Worm (Caenorhabditis elegans) whole organism, L1 larva: ENCODE data around the gene hal-3.

Source experiments
- C04F5.9 ChIP-seq: sonication (generic microtip); optimal IDR thresholded peaks from 2 replicates; lab custom pipeline; 2016; ENCODE audit warnings: missing genetic modification characterization, missing compliant biosample characterization
- C16A3.4 ChIP-seq: fragments of 150-350 bp; optimal IDR thresholded peaks from 2 replicates; lab custom pipeline; 2014; ENCODE audit warnings: missing biosample characterization, missing genetic modification characterization
- F16B12.6 ChIP-seq: fragments of 150-350 bp; optimal IDR thresholded peaks from 2 replicates; lab custom pipeline; 2014; ENCODE audit warnings: missing biosample characterization, missing genetic modification characterization
- alr-1 ChIP-seq: fragments of 200-800 bp; sonication (Bioruptor generic); optimal IDR thresholded peaks from 2 replicates; lab custom pipeline; 2018; ENCODE audit warnings: borderline replicate concordance, mild to moderate bottlenecking, missing genetic modification characterization, missing compliant biosample characterization
- blmp-1 ChIP-seq: fragments of 150-350 bp; optimal IDR thresholded peaks from 2 replicates; lab custom pipeline; 2014; ENCODE audit warnings: missing biosample characterization, missing genetic modification characterization
- ceh-63 ChIP-seq: fragments of 200-800 bp; sonication (Bioruptor generic); optimal IDR thresholded peaks from 2 replicates; lab custom pipeline; 2018; ENCODE audit warnings: mild to moderate bottlenecking, missing genetic modification characterization, missing compliant biosample characterization
- ceh-82 ChIP-seq, 3 experiments: fragments of 150-350 bp in 1 of 3; sonication (generic microtip) in 2 of 3; optimal IDR thresholded peaks; 2 replicates each; lab custom pipeline; 2014 to 2017; ENCODE audit warnings: missing biosample characterization in 3 of 3, missing genetic modification characterization in 3 of 3
- ces-1 ChIP-seq: fragments of 150-350 bp; optimal IDR thresholded peaks from 2 replicates; lab custom pipeline; 2014; ENCODE audit warnings: missing biosample characterization, missing genetic modification reagents, missing genetic modification characterization
- dpl-1 ChIP-seq, 3 experiments: fragments of 150-350 bp in 2 of 3; sonication (generic microtip) in 1 of 3; optimal IDR thresholded peaks; 2 replicates each; lab custom pipeline; 2014 to 2017; ENCODE audit warnings: missing biosample characterization in 3 of 3, missing genetic modification characterization in 3 of 3, missing genetic modification reagents in 3 of 3
- egl-13 ChIP-seq: sonication (generic microtip); optimal IDR thresholded peaks from 2 replicates; lab custom pipeline; 2016; ENCODE audit warnings: missing genotype, missing genetic modification reagents, missing genetic modification characterization, missing compliant biosample characterization
- egl-27 ChIP-seq, 2 experiments: fragments of 150-350 bp in 1 of 2; sonication (generic microtip); optimal IDR thresholded peaks; 3 replicates each; lab custom pipeline; 2017 to 2018; ENCODE audit warnings: missing biosample characterization in 2 of 2, missing genetic modification characterization in 2 of 2, missing genetic modification reagents in 2 of 2
- elt-2 ChIP-seq: sonication (generic microtip); optimal IDR thresholded peaks from 2 replicates; lab custom pipeline; 2016; ENCODE audit warnings: missing genetic modification characterization, mild to moderate bottlenecking, inconsistent platforms, missing compliant biosample characterization, missing genetic modification reagents
- elt-3 ChIP-seq, 6 experiments: fragments of 150-350 bp in 1 of 6; sonication (generic microtip); optimal IDR thresholded peaks; 2 replicates each; lab custom pipeline; 2017 to 2018; ENCODE audit warnings: missing biosample characterization in 6 of 6, missing genetic modification characterization in 6 of 6, inconsistent platforms in 1 of 6
- ets-5 ChIP-seq: fragments of 200-800 bp; sonication (Bioruptor generic); IDR thresholded peaks from 2 replicates; pipeline ENCODE4 v1.3.6; 2022; ENCODE audit warnings: missing genetic modification characterization, missing compliant biosample characterization
- fkh-10 ChIP-seq: sonication (generic microtip); optimal IDR thresholded peaks from 2 replicates; lab custom pipeline; 2017; ENCODE audit warnings: missing biosample characterization, missing genetic modification reagents, missing genetic modification characterization
- fkh-4 ChIP-seq: sonication (generic microtip); optimal IDR thresholded peaks from 2 replicates; lab custom pipeline; 2016; ENCODE audit warnings: missing compliant biosample characterization, missing genetic modification characterization, borderline replicate concordance
- hlh-17 ChIP-seq: fragments of 200-800 bp; sonication (Bioruptor generic); optimal IDR thresholded peaks from 2 replicates; lab custom pipeline; 2018; ENCODE audit warnings: missing genetic modification characterization, mild to moderate bottlenecking, missing compliant biosample characterization, moderate library complexity, borderline replicate concordance
- irx-1 ChIP-seq: sonication (generic microtip); optimal IDR thresholded peaks from 2 replicates; lab custom pipeline; 2016; ENCODE audit warnings: missing genetic modification characterization, missing compliant biosample characterization
- jun-1 ChIP-seq: fragments of 150-350 bp; optimal IDR thresholded peaks from 2 replicates; lab custom pipeline; 2014; ENCODE audit warnings: missing biosample characterization, missing genetic modification reagents, missing genetic modification characterization
- lin-13 ChIP-seq: fragments of 150-350 bp; optimal IDR thresholded peaks from 2 replicates; lab custom pipeline; 2014; ENCODE audit warnings: missing biosample characterization, missing genetic modification reagents, missing genetic modification characterization
- lin-14 ChIP-seq: fragments of 200-800 bp; sonication (Bioruptor generic); optimal IDR thresholded peaks from 2 replicates; lab custom pipeline; 2018; ENCODE audit warnings: mild to moderate bottlenecking, missing genetic modification characterization, moderate library complexity, missing compliant biosample characterization
- lin-35 ChIP-seq, 2 experiments: fragments of 150-350 bp; optimal IDR thresholded peaks; 2 replicates each; lab custom pipeline; 2014; ENCODE audit warnings: missing biosample characterization in 2 of 2, missing genetic modification characterization in 2 of 2, missing genetic modification reagents in 2 of 2
- lin-39 ChIP-seq: fragments of 150-350 bp; optimal IDR thresholded peaks from 2 replicates; lab custom pipeline; 2014; ENCODE audit warnings: missing biosample characterization, missing genetic modification reagents, missing genetic modification characterization
- lir-3 ChIP-seq: sonication (generic microtip); optimal IDR thresholded peaks from 2 replicates; lab custom pipeline; 2016; ENCODE audit warnings: mild to moderate bottlenecking, missing genetic modification characterization, moderate library complexity, missing compliant biosample characterization; ENCODE audit not compliant: poor library complexity
- lsy-2 ChIP-seq, 2 experiments: fragments of 150-350 bp; optimal IDR thresholded peaks; 2 replicates each; lab custom pipeline; 2014; ENCODE audit warnings: missing biosample characterization in 2 of 2, missing genetic modification characterization in 2 of 2
- mdl-1 ChIP-seq, 2 experiments: fragments of 150-350 bp; optimal IDR thresholded peaks; 2 replicates each; lab custom pipeline; 2014 to 2017; ENCODE audit warnings: missing biosample characterization in 2 of 2, missing genetic modification characterization in 2 of 2, inconsistent platforms in 1 of 2
- mep-1 ChIP-seq: fragments of 150-350 bp; optimal IDR thresholded peaks from 2 replicates; lab custom pipeline; 2014; ENCODE audit warnings: missing biosample characterization, missing genetic modification characterization
- nhr-11 ChIP-seq: fragments of 150-350 bp; optimal IDR thresholded peaks from 2 replicates; lab custom pipeline; 2014; ENCODE audit warnings: missing biosample characterization, missing genetic modification characterization
- nhr-20 ChIP-seq: sonication (generic microtip); optimal IDR thresholded peaks from 2 replicates; lab custom pipeline; 2016; ENCODE audit warnings: mild to moderate bottlenecking, missing genetic modification characterization, missing compliant biosample characterization
- nhr-28 ChIP-seq: fragments of 150-350 bp; optimal IDR thresholded peaks from 2 replicates; lab custom pipeline; 2014; ENCODE audit warnings: missing biosample characterization, missing genetic modification characterization
- nhr-71 ChIP-seq: sonication (generic microtip); optimal IDR thresholded peaks from 2 replicates; lab custom pipeline; 2016; ENCODE audit warnings: mild to moderate bottlenecking, missing genetic modification characterization, moderate library complexity, missing compliant biosample characterization
- nhr-85 ChIP-seq: sonication (generic microtip); peaks from one replicate; lab custom pipeline; 2016; ENCODE audit warnings: missing genetic modification characterization, inconsistent platforms, missing compliant biosample characterization
- nhr-90 ChIP-seq: sonication (generic microtip); optimal IDR thresholded peaks from 2 replicates; lab custom pipeline; 2016; ENCODE audit warnings: mild to moderate bottlenecking, missing genetic modification characterization, missing compliant biosample characterization; ENCODE audit not compliant: poor library complexity
- pax-3 ChIP-seq: fragments of 200-800 bp; sonication (Bioruptor generic); optimal IDR thresholded peaks from 2 replicates; lab custom pipeline; 2018; ENCODE audit warnings: mild to moderate bottlenecking, missing genetic modification characterization, moderate library complexity, missing compliant biosample characterization
- pqm-1 ChIP-seq: sonication (generic microtip); optimal IDR thresholded peaks from 3 replicates; lab custom pipeline; 2017; ENCODE audit warnings: missing biosample characterization, missing genetic modification characterization
- rnt-1 ChIP-seq: sonication (generic microtip); optimal IDR thresholded peaks from 2 replicates; lab custom pipeline; 2016; ENCODE audit warnings: mild to moderate bottlenecking, missing genetic modification characterization, moderate library complexity, missing compliant biosample characterization
- skn-1 ChIP-seq: fragments of 150-350 bp; optimal IDR thresholded peaks from 2 replicates; lab custom pipeline; 2014; ENCODE audit warnings: missing biosample characterization, missing genetic modification characterization
- sup-37 ChIP-seq: fragments of 200-800 bp; sonication (Bioruptor generic); optimal IDR thresholded peaks from 2 replicates; lab custom pipeline; 2018; ENCODE audit warnings: mild to moderate bottlenecking, missing genetic modification characterization, missing compliant biosample characterization
- tbx-2 ChIP-seq: sonication (generic microtip); optimal IDR thresholded peaks from 2 replicates; lab custom pipeline; 2016; ENCODE audit warnings: missing genetic modification characterization, missing compliant biosample characterization
- unc-130 ChIP-seq: fragments of 150-350 bp; optimal IDR thresholded peaks from 2 replicates; lab custom pipeline; 2017; ENCODE audit warnings: missing biosample characterization, missing genetic modification characterization, inconsistent platforms
- vab-15 ChIP-seq: sonication (generic microtip); optimal IDR thresholded peaks from 2 replicates; lab custom pipeline; 2017; ENCODE audit warnings: missing genotype, mild to moderate bottlenecking, missing genetic modification characterization, missing compliant biosample characterization
- xbp-1 ChIP-seq: sonication (generic microtip); optimal IDR thresholded peaks from 2 replicates; lab custom pipeline; 2016; ENCODE audit warnings: missing genetic modification characterization, missing compliant biosample characterization
- zip-4 ChIP-seq: fragments of 200-800 bp; sonication (Bioruptor generic); optimal IDR thresholded peaks from 2 replicates; lab custom pipeline; 2018; ENCODE audit warnings: mild to moderate bottlenecking, missing genetic modification characterization, moderate library complexity, missing compliant biosample characterization
- ztf-4 ChIP-seq: fragments of 150-350 bp; optimal IDR thresholded peaks from 2 replicates; lab custom pipeline; 2014; ENCODE audit warnings: missing biosample characterization, missing genetic modification characterization

Gene hal-3

DNA sequence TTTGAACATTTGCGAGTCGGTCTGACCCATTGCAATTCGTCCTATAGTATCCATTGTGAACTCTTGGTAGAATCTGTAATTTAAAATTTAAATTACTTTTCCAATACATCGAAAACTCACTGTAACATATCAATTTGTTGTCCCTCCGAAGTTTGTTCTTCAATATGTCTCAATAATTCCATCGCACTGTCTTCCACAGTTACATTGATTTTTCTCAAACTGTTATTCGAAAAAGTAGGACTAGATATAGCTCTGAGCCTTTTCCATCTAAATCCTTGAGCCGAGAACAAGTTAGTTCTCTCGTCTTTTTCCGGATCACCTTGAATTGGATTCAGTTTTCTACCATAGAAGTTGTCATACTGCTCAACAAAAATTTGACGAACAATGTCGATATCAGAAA lies 45.2 kb upstream of the hal-3 start:
- TF ChIP-seq ceh-82 (tag; optimal IDR thresholded peaks at IDR 0.05; lab: Kevin White, UChicago) (no peak), rnt-1 (tag; lab: Kevin White, UChicago) (no peak), nhr-85 (no peak), fkh-4 (tag; lab: Kevin White, UChicago) (no peak), lsy-2 (tag; optimal IDR thresholded peaks at IDR 0.05; lab: Kevin White, UChicago) (no peak), C16A3.4 (tag; lab: Kevin White, UChicago) (no peak), mdl-1 (tag; optimal IDR thresholded peaks at IDR 0.05; lab: Kevin White, UChicago) (no peak), pqm-1 (no peak), irx-1 (tag; lab: Kevin White, UChicago) (no peak), hlh-17 (GFP tag; lab: Kevin White, UChicago) (no peak), fkh-10 (no peak), mep-1 (no peak), skn-1 (tag; lab: Kevin White, UChicago) (no peak), unc-130 (tag; lab: Kevin White, UChicago) (no peak), egl-13 (tag; lab: Kevin White, UChicago) (no peak), F16B12.6 (tag; lab: Kevin White, UChicago) (no peak), ztf-4 (tag; lab: Kevin White, UChicago) (no peak), C04F5.9 (tag; lab: Kevin White, UChicago) (no peak)

- TF ChIP-seq nhr-11 (tag; lab: Kevin White, UChicago): no peak
- no peak for TF ChIP-seq jun-1 (tag; lab: Kevin White, UChicago)
- no peak for TF ChIP-seq egl-27 (tag; optimal IDR thresholded peaks at IDR 0.05; lab: Kevin White, UChicago)
- no peak for TF ChIP-seq ces-1 (GFP tag; lab: Kevin White, UChicago)
- no peak for TF ChIP-seq fkh-10
- no peak for TF ChIP-seq lin-39 (tag; lab: Kevin White, UChicago)
- no peak for TF ChIP-seq ets-5
- TF ChIP-seq nhr-20 (tag; lab: Kevin White, UChicago): no peak
- TF ChIP-seq sup-37 (GFP tag; lab: Kevin White, UChicago): no peak
- no peak for TF ChIP-seq ceh-63 (GFP tag; lab: Kevin White, UChicago)
Measured at ce11 chrII:9660379-9660778, 43.5 kb upstream of the hal-3 start, which contains the start of gene ZK1320.3. ZK1320.3 (minus strand) TSS chrII:9660419.

ce11 chrII:9658915-9659314 lies 42.0 kb upstream of the hal-3 start, which contains the start of gene ZK1320.2:
ZK1320.2 (minus strand) TSS chrII:9659002.
- TF ChIP-seq dpl-1 (GFP tag; optimal IDR thresholded peaks at IDR 0.05; lab: Kevin White, UChicago) (no peak), elt-2 (tag; lab: Kevin White, UChicago) (peak; percentile 26)

DNA sequence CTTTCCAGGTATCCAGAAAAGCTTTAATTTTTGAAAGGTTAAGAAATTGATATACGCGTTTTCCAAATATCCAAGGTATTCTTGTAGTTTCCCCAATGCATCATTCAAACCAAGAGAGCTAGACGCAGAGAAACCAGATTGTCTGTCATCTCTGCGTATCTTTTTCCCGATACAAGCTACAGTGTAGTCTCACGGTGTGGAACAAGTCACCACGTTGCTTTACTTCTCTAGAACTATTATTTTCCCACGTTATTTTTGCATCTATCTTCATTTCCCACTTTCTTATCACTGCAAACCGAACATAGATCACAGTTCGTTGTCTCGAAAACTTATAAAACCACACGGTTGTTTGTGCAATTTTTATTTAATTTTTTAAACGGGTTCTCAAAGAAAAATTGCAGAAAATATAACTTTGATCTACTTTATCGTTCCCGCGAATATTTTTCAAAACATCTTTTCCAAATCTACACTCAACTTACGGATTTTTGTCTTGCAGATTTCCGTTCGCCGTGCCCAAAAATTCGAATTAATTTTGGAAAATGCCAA lies 39.4 kb upstream of the hal-3 start, which contains the start of gene gstk-1:
gstk-1 (plus strand) TSS at position 496 of the 546 bp plus-strand sequence.
- TF ChIP-seq ceh-82 (tag; optimal IDR thresholded peaks at IDR 0.05; lab: Kevin White, UChicago): no peak
- no peak for TF ChIP-seq alr-1 (tag; lab: Kevin White, UChicago)
- no peak for TF ChIP-seq skn-1 (tag; lab: Kevin White, UChicago)
- peak; percentile 68 for TF ChIP-seq elt-2 (tag; lab: Kevin White, UChicago)
- no peak for TF ChIP-seq pax-3 (tag; lab: Kevin White, UChicago)
- peak; percentile 23 for TF ChIP-seq rnt-1 (tag; lab: Kevin White, UChicago)
- TF ChIP-seq vab-15: no peak
- peak; percentile 31 for TF ChIP-seq blmp-1 (tag; lab: Kevin White, UChicago)
- TF ChIP-seq lin-35 (GFP tag; optimal IDR thresholded peaks at IDR 0.05; lab: Kevin White, UChicago): peak in 1 of 2 experiments; percentile 70
- no peak for TF ChIP-seq C04F5.9 (tag; lab: Kevin White, UChicago)
- TF ChIP-seq ets-5: no peak
- peak in 2 of 6 experiments; percentile 44 to 67 for TF ChIP-seq elt-3 (tag; optimal IDR thresholded peaks at IDR 0.05; lab: Kevin White, UChicago)
- no peak for TF ChIP-seq lir-3
- TF ChIP-seq mdl-1 (tag; optimal IDR thresholded peaks at IDR 0.05; lab: Kevin White, UChicago): peak in 1 of 2 experiments; percentile 67
- TF ChIP-seq nhr-28 (tag; lab: Kevin White, UChicago): no peak
- TF ChIP-seq xbp-1: no peak
- no peak for TF ChIP-seq zip-4 (GFP tag; lab: Kevin White, UChicago)
- TF ChIP-seq nhr-71 (tag; lab: Kevin White, UChicago): peak; percentile 57
- peak; percentile 9 for TF ChIP-seq tbx-2 (tag; lab: Kevin White, UChicago)
- peak; percentile 10 for TF ChIP-seq lin-14 (GFP tag; lab: Kevin White, UChicago)
- no peak for TF ChIP-seq F16B12.6 (tag; lab: Kevin White, UChicago)
- TF ChIP-seq pqm-1: no peak
- no peak for TF ChIP-seq lin-13 (GFP tag; lab: Kevin White, UChicago)
- TF ChIP-seq nhr-90: peak; percentile 61
